Worm (Caenorhabditis elegans) whole organism, young adult: ENCODE results near the gene Y49F6B.8.

Experiments used
- B0261.1 ChIP-seq: sonication (generic microtip); optimal IDR thresholded peaks from 2 replicates; lab custom pipeline; 2016; ENCODE audit warnings: mild to moderate bottlenecking, missing genetic modification characterization, moderate library complexity, missing compliant biosample characterization
- D2030.7 ChIP-seq: fragments of 200-800 bp; sonication (Bioruptor generic); IDR thresholded peaks from 2 replicates; pipeline ENCODE4 v1.3.6; 2022; ENCODE audit warnings: missing genetic modification reagents, missing genetic modification characterization, missing compliant biosample characterization
- F22D6.2 ChIP-seq: sonication (generic microtip); optimal IDR thresholded peaks from 2 replicates; lab custom pipeline; 2016; ENCODE audit warnings: mild to moderate bottlenecking, missing genetic modification characterization, missing compliant biosample characterization
- F23B12.7 ChIP-seq: sonication (generic microtip); optimal IDR thresholded peaks from 2 replicates; lab custom pipeline; 2017; ENCODE audit warnings: missing genetic modification characterization, mild to moderate bottlenecking, missing compliant biosample characterization, antibody characterized with exemption, moderate library complexity; ENCODE audit not compliant: insufficient read depth
- F37B4.10 ChIP-seq: fragments of 200-800 bp; sonication (Bioruptor generic); IDR thresholded peaks from 2 replicates; pipeline ENCODE4 v1.3.6; 2022; ENCODE audit warnings: missing genetic modification characterization, missing compliant biosample characterization
- F39B2.1 ChIP-seq: fragments of 200-800 bp; sonication (Bioruptor generic); IDR thresholded peaks from 2 replicates; pipeline ENCODE4 v1.3.6; 2022; ENCODE audit warnings: missing genetic modification reagents, missing genetic modification characterization, missing compliant biosample characterization
- F57C9.4 ChIP-seq: sonication (generic microtip); optimal IDR thresholded peaks from 2 replicates; lab custom pipeline; 2017; ENCODE audit warnings: mild to moderate bottlenecking, missing genetic modification characterization, missing compliant biosample characterization
- K11D2.4 ChIP-seq: fragments of 200-800 bp; sonication (Bioruptor generic); IDR thresholded peaks from 2 replicates; pipeline ENCODE4 v1.3.6; 2022; ENCODE audit warnings: missing genetic modification reagents, missing genetic modification characterization, missing compliant biosample characterization
- Y53F4B.3 ChIP-seq: fragments of 200-800 bp; sonication (Bioruptor generic); IDR thresholded peaks from 2 replicates; pipeline ENCODE4 v1.3.6; 2022; ENCODE audit warnings: missing genetic modification reagents, missing genetic modification characterization, missing compliant biosample characterization
- Y53G8AR.9 ChIP-seq: fragments of 200-800 bp; sonication (Bioruptor generic); conservative IDR thresholded peaks from 2 replicates; pipeline ENCODE4 v1.3.6; 2022; ENCODE audit warnings: missing genetic modification reagents, missing genetic modification characterization, missing compliant biosample characterization
- Y56A3A.18 ChIP-seq: fragments of 200-800 bp; sonication (Bioruptor generic); IDR thresholded peaks from 2 replicates; pipeline ENCODE4 v1.3.6; 2022; ENCODE audit warnings: missing genetic modification reagents, missing genetic modification characterization, missing compliant biosample characterization
- Y79H2A.3 ChIP-seq: fragments of 200-800 bp; sonication (Bioruptor generic); conservative IDR thresholded peaks from 2 replicates; pipeline ENCODE4 v1.3.6; 2022; ENCODE audit warnings: missing genetic modification reagents, missing genetic modification characterization, missing compliant biosample characterization
- atf-7 ChIP-seq: sonication (generic microtip); optimal IDR thresholded peaks from 2 replicates; lab custom pipeline; 2017; ENCODE audit warnings: mild to moderate bottlenecking, missing genetic modification characterization, missing compliant biosample characterization
- athp-1 ChIP-seq: sonication (generic microtip); optimal IDR thresholded peaks from 2 replicates; lab custom pipeline; 2017; ENCODE audit warnings: mild to moderate bottlenecking, missing genetic modification characterization, missing compliant biosample characterization
- attf-5 ChIP-seq: fragments of 200-800 bp; sonication (Bioruptor generic); optimal IDR thresholded peaks from 2 replicates; lab custom pipeline; 2018; ENCODE audit warnings: mild to moderate bottlenecking, missing genetic modification characterization, missing compliant biosample characterization
- bed-2 ChIP-seq: fragments of 200-800 bp; sonication (Bioruptor generic); IDR thresholded peaks from 2 replicates; pipeline ENCODE4 v1.3.6; 2022; ENCODE audit warnings: missing genetic modification reagents, missing genetic modification characterization, missing compliant biosample characterization
- cebp-1 ChIP-seq, 2 experiments: fragments of 200-800 bp in 1 of 2; sonication (Bioruptor generic) in 1 of 2; sonication (generic microtip) in 1 of 2; IDR thresholded peaks in 1 of 2; optimal IDR thresholded peaks in 1 of 2; 2 replicates each; pipeline versions ENCODE4 v1.3.6 to Lab custom; 2017 to 2022; ENCODE audit warnings: missing compliant biosample characterization in 2 of 2, missing genetic modification characterization in 2 of 2, mild to moderate bottlenecking in 1 of 2, missing genetic modification reagents in 1 of 2, moderate library complexity in 1 of 2
- cebp-2 ChIP-seq: fragments of 200-800 bp; sonication (Bioruptor generic); IDR thresholded peaks from 2 replicates; pipeline ENCODE4 v1.3.6; 2022; ENCODE audit warnings: missing genetic modification characterization, missing compliant biosample characterization
- ceh-27 ChIP-seq: fragments of 200-800 bp; sonication (Bioruptor generic); optimal IDR thresholded peaks from 2 replicates; lab custom pipeline; 2018; ENCODE audit warnings: mild to moderate bottlenecking, missing genetic modification characterization, moderate library complexity, missing compliant biosample characterization
- ceh-91 ChIP-seq: fragments of 200-800 bp; sonication (Bioruptor generic); IDR thresholded peaks from 2 replicates; pipeline ENCODE4 v1.3.6; 2022; ENCODE audit warnings: missing genetic modification reagents, missing genetic modification characterization, missing compliant biosample characterization
- chd-7 ChIP-seq: sonication (generic microtip); optimal IDR thresholded peaks from 2 replicates; lab custom pipeline; 2016; ENCODE audit warnings: mild to moderate bottlenecking, missing genetic modification characterization, moderate library complexity, missing compliant biosample characterization
- dpl-1 ChIP-seq: fragments of 150-350 bp; optimal IDR thresholded peaks from 2 replicates; lab custom pipeline; 2014; ENCODE audit warnings: missing biosample characterization, missing genetic modification reagents, missing genetic modification characterization
- egrh-3 ChIP-seq: fragments of 200-800 bp; sonication (Bioruptor generic); IDR thresholded peaks from 2 replicates; pipeline ENCODE4 v1.3.6; 2022; ENCODE audit warnings: missing genetic modification reagents, missing genetic modification characterization, missing compliant biosample characterization
- ekl-4 ChIP-seq: fragments of 200-800 bp; sonication (Bioruptor generic); IDR thresholded peaks from 2 replicates; pipeline ENCODE4 v1.3.6; 2022; ENCODE audit warnings: missing genetic modification reagents, missing genetic modification characterization, missing compliant biosample characterization
- fkh-3 ChIP-seq: sonication (generic microtip); optimal IDR thresholded peaks from 2 replicates; lab custom pipeline; 2016; ENCODE audit warnings: mild to moderate bottlenecking, missing genetic modification characterization, missing compliant biosample characterization
- hlh-12 ChIP-seq: sonication (generic microtip); optimal IDR thresholded peaks from 2 replicates; lab custom pipeline; 2016; ENCODE audit warnings: missing genetic modification characterization, missing compliant biosample characterization
- hmg-1.2 ChIP-seq: fragments of 200-800 bp; sonication (Bioruptor generic); IDR thresholded peaks from 2 replicates; pipeline ENCODE4 v1.3.6; 2022; ENCODE audit warnings: missing genetic modification reagents, missing genetic modification characterization, missing compliant biosample characterization
- hsf-1 ChIP-seq: fragments of 200-800 bp; sonication (Bioruptor generic); IDR thresholded peaks from 2 replicates; pipeline ENCODE4 v1.3.6; 2022; ENCODE audit warnings: missing genetic modification reagents, missing genetic modification characterization, missing compliant biosample characterization
- lin-40 ChIP-seq: sonication (generic microtip); optimal IDR thresholded peaks from 2 replicates; lab custom pipeline; 2016; ENCODE audit warnings: missing genetic modification characterization, mild to moderate bottlenecking, missing compliant biosample characterization, missing genotype, missing genetic modification reagents
- madf-3 ChIP-seq: fragments of 200-800 bp; sonication (Bioruptor generic); IDR thresholded peaks from 2 replicates; pipeline ENCODE4 v1.3.6; 2022; ENCODE audit warnings: missing genetic modification reagents, missing genetic modification characterization, missing compliant biosample characterization
- madf-8 ChIP-seq: fragments of 200-800 bp; sonication (Bioruptor generic); conservative IDR thresholded peaks from 2 replicates; pipeline ENCODE4 v1.3.6; 2022; ENCODE audit warnings: missing genetic modification reagents, missing genetic modification characterization, missing compliant biosample characterization
- mcd-1 ChIP-seq: fragments of 200-800 bp; sonication (Bioruptor generic); IDR thresholded peaks from 2 replicates; pipeline ENCODE4 v1.3.6; 2022; ENCODE audit warnings: missing genetic modification reagents, missing genetic modification characterization, missing compliant biosample characterization
- nhr-27 ChIP-seq: fragments of 200-800 bp; sonication (Bioruptor generic); optimal IDR thresholded peaks from 2 replicates; lab custom pipeline; 2018; ENCODE audit warnings: mild to moderate bottlenecking, missing genetic modification characterization, moderate library complexity, missing compliant biosample characterization
- nhr-90 ChIP-seq: sonication (generic microtip); optimal IDR thresholded peaks from 2 replicates; lab custom pipeline; 2016; ENCODE audit warnings: missing genotype, mild to moderate bottlenecking, missing genetic modification characterization, missing compliant biosample characterization
- pbrm-1 ChIP-seq: fragments of 200-800 bp; sonication (Bioruptor generic); IDR thresholded peaks from 2 replicates; pipeline ENCODE4 v1.3.6; 2022; ENCODE audit warnings: missing genetic modification reagents, missing genetic modification characterization, missing compliant biosample characterization
- rcor-1 ChIP-seq: fragments of 200-800 bp; sonication (Bioruptor generic); IDR thresholded peaks from 2 replicates; pipeline ENCODE4 v1.3.6; 2022; ENCODE audit warnings: missing genetic modification reagents, missing genetic modification characterization, missing compliant biosample characterization
- rec-8 ChIP-seq, 2 experiments: sonication (generic microtip); optimal IDR thresholded peaks; 2 replicates each; lab custom pipeline; 2016; ENCODE audit warnings: mild to moderate bottlenecking in 2 of 2, missing genetic modification characterization in 2 of 2, missing genetic modification reagents in 2 of 2, missing genotype in 2 of 2, missing biosample characterization in 1 of 2, missing compliant biosample characterization in 1 of 2, moderate library complexity in 1 of 2
- repo-1 ChIP-seq: sonication (generic microtip); optimal IDR thresholded peaks from 2 replicates; lab custom pipeline; 2017; ENCODE audit warnings: mild to moderate bottlenecking, missing genetic modification characterization, missing compliant biosample characterization
- sea-2 ChIP-seq: fragments of 200-800 bp; sonication (Bioruptor generic); IDR thresholded peaks from 2 replicates; pipeline ENCODE4 v1.3.6; 2022; ENCODE audit warnings: missing genetic modification characterization, missing compliant biosample characterization
- snpc-3.4 ChIP-seq: sonication (generic microtip); optimal IDR thresholded peaks from 2 replicates; lab custom pipeline; 2017; ENCODE audit warnings: missing genetic modification characterization, mild to moderate bottlenecking, missing compliant biosample characterization, antibody characterized with exemption, moderate library complexity, missing genotype, missing genetic modification reagents
- snpc-4 ChIP-seq, 5 experiments: fragments of 150-350 bp in 1 of 5; sonication (generic microtip) in 4 of 5; optimal IDR thresholded peaks; 2 replicates each; lab custom pipeline; 2014 to 2018; ENCODE audit warnings: missing genetic modification characterization in 5 of 5, missing biosample characterization in 3 of 5, antibody characterized with exemption in 2 of 5, mild to moderate bottlenecking in 2 of 5, missing compliant biosample characterization in 2 of 5, missing genotype in 2 of 5, moderate library complexity in 2 of 5, missing genetic modification reagents in 1 of 5
- unc-130 ChIP-seq: sonication (generic microtip); optimal IDR thresholded peaks from 2 replicates; lab custom pipeline; 2016; ENCODE audit warnings: missing genetic modification reagents, missing genetic modification characterization, missing compliant biosample characterization
- xnd-1 ChIP-seq: sonication (generic microtip); optimal IDR thresholded peaks from 2 replicates; lab custom pipeline; 2016; ENCODE audit warnings: missing genotype, missing genetic modification reagents, missing genetic modification characterization, missing compliant biosample characterization
- ztf-28 ChIP-seq: fragments of 200-800 bp; sonication (Bioruptor generic); IDR thresholded peaks from 2 replicates; pipeline ENCODE4 v1.3.6; 2022; ENCODE audit warnings: missing genetic modification reagents, missing genetic modification characterization, missing compliant biosample characterization
- ztf-6 ChIP-seq: fragments of 200-800 bp; sonication (Bioruptor generic); IDR thresholded peaks from 2 replicates; pipeline ENCODE4 v1.3.6; 2022; ENCODE audit warnings: missing genetic modification reagents, missing genetic modification characterization, missing compliant biosample characterization

The Y49F6B.8 gene

DNA sequence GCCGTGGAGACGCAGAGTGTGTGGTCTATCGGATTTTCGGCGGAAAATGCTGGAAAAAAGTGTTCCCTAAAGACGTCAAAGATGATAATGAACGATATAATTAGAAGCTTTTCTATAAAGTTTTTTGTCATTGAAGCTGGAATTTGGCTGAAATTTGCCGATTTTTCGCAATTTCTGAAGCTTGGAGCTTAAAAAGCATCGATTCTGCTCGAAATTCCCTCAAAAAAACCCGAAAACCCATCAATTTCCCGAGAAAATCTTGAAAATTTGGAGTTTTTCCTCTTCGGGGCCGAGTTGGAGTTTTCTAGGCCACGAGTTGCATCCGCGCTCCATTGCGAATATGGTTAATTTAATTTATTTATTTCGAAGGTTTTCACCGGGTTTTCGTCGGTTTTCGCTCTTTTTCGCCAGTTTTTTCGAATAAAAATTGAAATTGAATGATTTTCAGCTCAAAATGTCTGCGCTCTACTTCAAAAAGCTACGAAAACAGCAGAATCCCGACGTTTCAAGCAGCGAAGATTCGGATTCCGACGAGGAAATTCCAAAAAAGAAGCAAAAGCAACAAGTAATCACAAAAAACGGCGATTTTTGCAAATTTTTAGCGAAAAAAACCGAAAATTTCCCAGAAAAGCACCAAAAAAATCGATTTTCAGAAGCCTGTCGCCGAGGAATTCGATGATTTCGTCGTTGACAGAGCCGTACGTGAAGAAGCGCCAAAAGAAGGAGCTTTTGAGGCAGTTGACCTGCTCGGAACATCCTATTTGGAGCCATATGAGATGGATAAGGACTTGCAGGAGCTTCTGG, 21.2 kb upstream of the Y49F6B.8 start, which contains the start of the genes col-71 and Y49F6B.2 (continued):
- no peak for TF ChIP-seq nhr-27
- no peak for TF ChIP-seq F57C9.4 (tag; lab: Kevin White, UChicago)
- no peak for TF ChIP-seq dpl-1
- TF ChIP-seq B0261.1 (tag; lab: Kevin White, UChicago) = no peak
- no peak for TF ChIP-seq nhr-90
- TF ChIP-seq K11D2.4 (GFP tag; lab: Robert Waterston, UW) = peak; percentile 69; the same call in 1 of the 2 replicates
- TF ChIP-seq rec-8 (tag; optimal IDR thresholded peaks at IDR 0.05; lab: Kevin White, UChicago) = peak; percentile 37 to 49
- no peak for TF ChIP-seq F37B4.10 (GFP tag; lab: Robert Waterston, UW)
- no peak for TF ChIP-seq fkh-3 (tag; lab: Kevin White, UChicago)
- no peak for TF ChIP-seq snpc-3.4 (tag; lab: Kevin White, UChicago)
- no peak; the same call in 1 of the 2 replicates for TF ChIP-seq hmg-1.2 (GFP tag; lab: Robert Waterston, UW)
- no peak for TF ChIP-seq sea-2
- TF ChIP-seq mcd-1 (GFP tag; lab: Robert Waterston, UW) = peak; percentile 98
- TF ChIP-seq xnd-1 (tag; lab: Kevin White, UChicago) = no peak
- peak; percentile 72 for TF ChIP-seq ceh-27 (GFP tag; lab: Kevin White, UChicago)
- TF ChIP-seq athp-1 (tag; lab: Kevin White, UChicago) = peak; percentile 58
- peak; percentile 28; the same call in 1 of the 2 replicates for TF ChIP-seq madf-8
- peak; percentile 46 for TF ChIP-seq D2030.7 (GFP tag; lab: Robert Waterston, UW)
- TF ChIP-seq hsf-1 (GFP tag; lab: Robert Waterston, UW) = no peak
- TF ChIP-seq ztf-28 = peak; percentile 53; the same call in 1 of the 2 replicates
- no peak for TF ChIP-seq hlh-12 (tag; lab: Kevin White, UChicago)
- TF ChIP-seq Y56A3A.18 (GFP tag; lab: Robert Waterston, UW) = no peak
- TF ChIP-seq ztf-6 (GFP tag; lab: Robert Waterston, UW) = no peak
- peak; percentile 59; the same call in 1 of the 2 replicates for TF ChIP-seq bed-2 (GFP tag; lab: Robert Waterston, UW)
- no peak for TF ChIP-seq chd-7
- no peak for TF ChIP-seq repo-1 (tag; lab: Kevin White, UChicago)
- peak; percentile 55 for TF ChIP-seq ceh-91 (GFP tag; lab: Robert Waterston, UW)
- TF ChIP-seq pbrm-1 (GFP tag; lab: Robert Waterston, UW) = peak; percentile 58; the same call in 1 of the 2 replicates
- peak; percentile 20 for TF ChIP-seq unc-130
- 0 out of 2 replicates have a peak, but pooled peaks have one; percentile 30 for TF ChIP-seq egrh-3
- TF ChIP-seq F23B12.7 (tag; lab: Kevin White, UChicago) = no peak
- no peak for TF ChIP-seq Y79H2A.3 (GFP tag; lab: Robert Waterston, UW)
- no peak for TF ChIP-seq cebp-2 (GFP tag; lab: Robert Waterston, UW)
- no peak for TF ChIP-seq atf-7 (tag; lab: Kevin White, UChicago)
- peak; percentile 58 for TF ChIP-seq attf-5
- peak; percentile 65; the same call in 1 of the 2 replicates for TF ChIP-seq Y53G8AR.9
- TF ChIP-seq rcor-1 (GFP tag; lab: Robert Waterston, UW) = peak; percentile 67
- 0 out of 2 replicates have a peak, but pooled peaks have one; percentile 55 for TF ChIP-seq ekl-4 (GFP tag; lab: Robert Waterston, UW)
- TF ChIP-seq cebp-1 (GFP tag; IDR thresholded peaks at IDR 0.05; lab: Robert Waterston, UW) = no peak
- peak; percentile 53 for TF ChIP-seq cebp-1 (tag; optimal IDR thresholded peaks at IDR 0.05; lab: Kevin White, UChicago)
- TF ChIP-seq snpc-4 (GFP tag; optimal IDR thresholded peaks at IDR 0.05; lab: Kevin White, UChicago) = no peak
- peak in 2 of 4 experiments; percentile 19 to 34 for TF ChIP-seq snpc-4 (tag; optimal IDR thresholded peaks at IDR 0.05; lab: Kevin White, UChicago)
- peak; percentile 48 for TF ChIP-seq lin-40 (tag; lab: Kevin White, UChicago)
- TF ChIP-seq madf-3 (GFP tag; lab: Robert Waterston, UW) = no peak
- peak; percentile 26 for TF ChIP-seq F22D6.2 (tag; lab: Kevin White, UChicago)
- TF ChIP-seq Y53F4B.3 = no peak
- no peak for TF ChIP-seq F39B2.1 (GFP tag; lab: Robert Waterston, UW)
